Worm (Caenorhabditis elegans): ENCODE data around the gene uev-2.
A peak's percentile ranks its signal among the peaks of the same experiment; 100 is the strongest.

The uev-2 gene

ce11 chrIII:5588746-5589145 lies 5.8 kb downstream of the uev-2 start:
- TF ChIP-seq pag-3 (tag; optimal IDR thresholded peaks at IDR 0.05; ENCODE audit: borderline replicate concordance, insufficient read depth) (no peak), aly-2 (tag; optimal IDR thresholded peaks at IDR 0.05) (peak; percentile 27)

ce11 chrIII:5591668-5592149 lies 8.8 kb downstream of the uev-2 start, which contains the start of the genes ddx-15 and ucr-1:
ddx-15 (minus strand) TSS chrIII:5591718.
ucr-1 (plus strand) TSS chrIII:5592135.
- TF ChIP-seq fkh-8 (tag; optimal IDR thresholded peaks at IDR 0.05) (peak; percentile 72), unc-62 (GFP tag; optimal IDR thresholded peaks at IDR 0.05) (no peak), nhr-237 (tag; optimal IDR thresholded peaks at IDR 0.05) (no peak), snpc-4 (tag; optimal IDR thresholded peaks at IDR 0.05) (peak; percentile 32), blmp-1 (tag; optimal IDR thresholded peaks at IDR 0.05) (no peak), pqm-1 (tag; optimal IDR thresholded peaks at IDR 0.05) (no peak), lin-35 (GFP tag; optimal IDR thresholded peaks at IDR 0.05) (peak; percentile 82 to 85), ztf-4 (tag; optimal IDR thresholded peaks at IDR 0.05) (no peak), unc-130 (tag; optimal IDR thresholded peaks at IDR 0.05) (peak; percentile 78), lin-13 (GFP tag; optimal IDR thresholded peaks at IDR 0.05) (peak; percentile 25), ztf-11 (tag; optimal IDR thresholded peaks at IDR 0.05) (no peak), C04F5.9 (tag; optimal IDR thresholded peaks at IDR 0.05) (peak; percentile 0), zag-1 (tag; optimal IDR thresholded peaks at IDR 0.05) (no peak), fkh-4 (tag; optimal IDR thresholded peaks at IDR 0.05; ENCODE audit: borderline replicate concordance) (no peak), dpl-1 (GFP tag; optimal IDR thresholded peaks at IDR 0.05) (peak; percentile 69 to 78 (median 72)), nhr-12 (tag; optimal IDR thresholded peaks at IDR 0.05) (no peak), vab-15 (tag; optimal IDR thresholded peaks at IDR 0.05) (peak; percentile 17), ceh-63 (GFP tag; optimal IDR thresholded peaks at IDR 0.05) (no peak), sox-4 (tag; optimal IDR thresholded peaks at IDR 0.05) (no peak), ama-1 (optimal IDR thresholded peaks at IDR 0.05) (no peak), nhr-19 (GFP tag; conservative IDR thresholded peaks at IDR 0.05) (peak; percentile 65), efl-3 (GFP tag; optimal IDR thresholded peaks at IDR 0.05) (no peak), nhr-84 (tag; optimal IDR thresholded peaks at IDR 0.05) (no peak), elt-2 (tag; optimal IDR thresholded peaks at IDR 0.05) (peak; percentile 2), nhr-71 (tag; optimal IDR thresholded peaks at IDR 0.05) (peak; percentile 83), nhr-28 (tag; optimal IDR thresholded peaks at IDR 0.05) (no peak), mab-9 (GFP tag; IDR thresholded peaks at IDR 0.05) (no peak), nhr-20 (tag; optimal IDR thresholded peaks at IDR 0.05) (peak; percentile 66), ceh-88 (GFP tag; IDR thresholded peaks at IDR 0.05) (no peak; the same call in 1 of the 2 replicates), hlh-17 (GFP tag; optimal IDR thresholded peaks at IDR 0.05; ENCODE audit: borderline replicate concordance) (no peak), alr-1 (tag; optimal IDR thresholded peaks at IDR 0.05; ENCODE audit: borderline replicate concordance) (no peak), nhr-90 (tag; optimal IDR thresholded peaks at IDR 0.05; ENCODE audit: poor library complexity) (peak; percentile 34), mef-2 (tag; optimal IDR thresholded peaks at IDR 0.05) (no peak), tbx-2 (tag; optimal IDR thresholded peaks at IDR 0.05) (peak; percentile 55), grh-1 (GFP tag; IDR thresholded peaks at IDR 0.05) (no peak; the same call in 1 of the 2 replicates), F16B12.6 (tag; optimal IDR thresholded peaks at IDR 0.05) (peak; percentile 14), ceh-90 (tag; optimal IDR thresholded peaks at IDR 0.05) (no peak), efl-1 (optimal IDR thresholded peaks at IDR 0.05) (peak; percentile 81 to 83), efl-1 (GFP tag; optimal IDR thresholded peaks at IDR 0.05 in 1 of 2) (peak; percentile 76 to 97), lsy-2 (tag; optimal IDR thresholded peaks at IDR 0.05) (peak; percentile 85), isw-1 (GFP tag; IDR thresholded peaks at IDR 0.05) (peak; percentile 76), lir-3 (tag; optimal IDR thresholded peaks at IDR 0.05; ENCODE audit: poor library complexity) (peak; percentile 39), xbp-1 (tag; optimal IDR thresholded peaks at IDR 0.05) (peak; percentile 73), nhr-47 (tag; optimal IDR thresholded peaks at IDR 0.05) (peak; percentile 78), C16A3.4 (tag; optimal IDR thresholded peaks at IDR 0.05) (peak; percentile 67), skn-1 (tag; optimal IDR thresholded peaks at IDR 0.05) (peak; percentile 39), nhr-85 (tag) (peak; percentile 73), unc-86 (tag; optimal IDR thresholded peaks at IDR 0.05) (peak; percentile 69), sptf-1 (tag; optimal IDR thresholded peaks at IDR 0.05) (no peak), ceh-8 (GFP tag; optimal IDR thresholded peaks at IDR 0.05) (no peak)
